Fruit fly (Drosophila melanogaster): ENCODE data around the gene PGS1.

The PGS1 gene

DNA sequence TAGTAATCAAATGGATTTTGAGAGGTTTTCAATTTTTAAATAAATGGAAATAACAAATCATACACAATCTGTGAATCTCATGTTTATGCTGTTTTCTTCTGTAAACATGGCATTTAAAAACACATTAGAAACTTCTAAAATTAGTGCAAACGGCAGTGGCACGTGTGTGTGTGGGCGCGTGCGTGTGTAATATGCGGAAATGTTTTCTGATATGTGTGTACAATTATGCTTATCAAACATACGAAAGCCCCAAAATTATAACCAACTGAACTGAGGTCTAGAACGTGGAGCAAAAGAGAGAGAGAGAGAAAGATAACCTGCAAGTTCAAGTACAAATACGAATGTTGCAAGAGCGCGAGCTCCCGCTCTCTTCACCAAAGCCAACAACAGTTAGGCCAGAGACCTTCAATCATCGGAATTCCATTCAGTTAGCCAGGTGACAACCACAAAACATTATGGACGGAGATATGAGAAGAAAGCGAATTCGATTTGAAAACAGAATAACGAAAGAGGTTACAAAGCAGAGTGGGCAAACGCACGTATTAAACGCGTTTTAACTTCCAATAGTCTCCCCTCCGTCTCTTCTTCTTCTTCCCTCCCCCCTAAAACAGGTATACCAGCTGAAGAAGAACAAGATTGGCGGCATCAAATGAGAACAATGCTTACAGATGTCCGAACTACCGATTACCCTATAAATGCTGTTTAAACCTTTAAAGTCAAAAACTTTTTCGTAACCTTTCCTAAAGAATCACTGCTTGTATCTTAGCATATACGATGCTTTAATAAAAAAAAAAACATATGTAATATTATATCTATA, 4.6 kb downstream of the PGS1 start:
- no peak for TF ChIP-seq jim (GFP tag; optimal IDR thresholded peaks at IDR 0.05)
- TF ChIP-seq N (GFP tag; optimal IDR thresholded peaks at IDR 0.05), result no peak
- TF ChIP-seq dl (GFP tag; optimal IDR thresholded peaks at IDR 0.05; ENCODE audit: insufficient read depth in 1 of 2, partially characterized antibody in 2 of 2), result no peak
- TF ChIP-seq HLH106 (tag; optimal IDR thresholded peaks at IDR 0.05), result peak; percentile 98
- peak; percentile 89 for TF ChIP-seq CG9705 (GFP tag; optimal IDR thresholded peaks at IDR 0.05)
- peak; percentile 94 for TF ChIP-seq ey (GFP tag; optimal IDR thresholded peaks at IDR 0.05)
- peak; percentile 92 for TF ChIP-seq br (GFP tag; optimal IDR thresholded peaks at IDR 0.05)
- peak; percentile 83 for TF ChIP-seq dsf (GFP tag; optimal IDR thresholded peaks at IDR 0.05; ENCODE audit: borderline replicate concordance)
- TF ChIP-seq Sp1 (GFP tag; optimal IDR thresholded peaks at IDR 0.05), result peak; percentile 98
- peak; percentile 92 for TF ChIP-seq dmrt93B (GFP tag; optimal IDR thresholded peaks at IDR 0.05)
- TF ChIP-seq CrebA (GFP tag; optimal IDR thresholded peaks at IDR 0.05; ENCODE audit: borderline replicate concordance), result no peak
- TF ChIP-seq sage (GFP tag; optimal IDR thresholded peaks at IDR 0.05), result peak; percentile 95
- TF ChIP-seq fru (GFP tag; optimal IDR thresholded peaks at IDR 0.05), result peak; percentile 95
- TF ChIP-seq lola (GFP tag; optimal IDR thresholded peaks at IDR 0.05), result no peak
- peak; percentile 97 for TF ChIP-seq h (GFP tag; optimal IDR thresholded peaks at IDR 0.05)
- peak; percentile 76 for TF ChIP-seq GATAd (GFP tag; optimal IDR thresholded peaks at IDR 0.05)
- TF ChIP-seq sv (GFP tag; optimal IDR thresholded peaks at IDR 0.05), result peak; percentile 91
- TF ChIP-seq Dfd (GFP tag; optimal IDR thresholded peaks at IDR 0.05), result no peak
- peak; percentile 72 for TF ChIP-seq Vsx2 (GFP tag; optimal IDR thresholded peaks at IDR 0.05; ENCODE audit: partially characterized antibody)
- no peak for TF ChIP-seq pan (optimal IDR thresholded peaks at IDR 0.05)
- peak; percentile 68 for TF ChIP-seq Jra (GFP tag; optimal IDR thresholded peaks at IDR 0.05)
- no peak for TF ChIP-seq Abd-B (GFP tag; optimal IDR thresholded peaks at IDR 0.05)
- TF ChIP-seq tai (GFP tag; optimal IDR thresholded peaks at IDR 0.05), result no peak
- peak; percentile 97 for TF ChIP-seq psq (GFP tag; optimal IDR thresholded peaks at IDR 0.05)
- peak; percentile 98 for TF ChIP-seq OdsH (GFP tag; optimal IDR thresholded peaks at IDR 0.05)
- no peak for TF ChIP-seq Hr78 (GFP tag; optimal IDR thresholded peaks at IDR 0.05)
- peak; percentile 92 for TF ChIP-seq Hnf4 (GFP tag; optimal IDR thresholded peaks at IDR 0.05)
- peak; percentile 91 for TF ChIP-seq Rel (GFP tag; optimal IDR thresholded peaks at IDR 0.05)
- peak; percentile 75 for TF ChIP-seq Rel (tag; optimal IDR thresholded peaks at IDR 0.05)
- no peak for TF ChIP-seq Hr83 (GFP tag; optimal IDR thresholded peaks at IDR 0.05; ENCODE audit: poor library complexity, severe bottlenecking)
- TF ChIP-seq rgr (GFP tag; optimal IDR thresholded peaks at IDR 0.05), result peak; percentile 98
- peak; percentile 94 for TF ChIP-seq brk (GFP tag; optimal IDR thresholded peaks at IDR 0.05)
- TF ChIP-seq Myc (optimal IDR thresholded peaks at IDR 0.05), result no peak
- TF ChIP-seq foxo (GFP tag; optimal IDR thresholded peaks at IDR 0.05), result peak; percentile 77 to 97
- TF ChIP-seq CG32264 (GFP tag; optimal IDR thresholded peaks at IDR 0.05), result peak; percentile 90
- TF ChIP-seq Dif (GFP tag; optimal IDR thresholded peaks at IDR 0.05; ENCODE audit: partially characterized antibody), result peak; percentile 25
- TF ChIP-seq usp (GFP tag; optimal IDR thresholded peaks at IDR 0.05), result no peak
- peak; percentile 61 for TF ChIP-seq Mio (GFP tag; optimal IDR thresholded peaks at IDR 0.05)
- peak; percentile 92 for TF ChIP-seq woc (GFP tag; optimal IDR thresholded peaks at IDR 0.05)

Data from whole organism, wandering third instar larva.